Worm (Caenorhabditis elegans): Measurements from ENCODE around the gene R07E3.1.
A peak's percentile ranks its signal among the peaks of the same experiment; 100 is the strongest.

Gene R07E3.1

DNA sequence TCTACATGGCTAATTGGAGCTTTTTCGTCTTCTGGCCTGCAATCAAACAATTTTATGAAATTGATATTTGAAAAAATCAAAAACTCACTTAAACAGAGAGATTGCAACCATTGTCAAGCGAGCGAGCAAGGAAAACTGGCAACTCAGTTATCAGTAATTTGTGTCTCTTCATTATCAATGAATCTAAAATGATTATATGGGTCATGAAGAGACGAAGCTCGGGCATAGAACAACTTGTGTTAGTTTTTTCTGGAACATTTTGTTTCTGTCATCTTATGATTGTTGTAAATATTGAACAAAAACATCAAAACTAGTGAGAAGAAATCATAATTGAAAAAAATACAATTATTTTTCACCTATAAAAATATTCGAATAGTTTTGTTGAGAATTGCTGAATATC lies at the start of gene R07E3.1:
R07E3.1 (minus strand) TSS at position 176 of the 400 bp plus-strand sequence.
- TF ChIP-seq T22C8.4 (GFP tag; IDR thresholded peaks at IDR 0.05) = no peak
- TF ChIP-seq med-1 (GFP tag; optimal IDR thresholded peaks at IDR 0.05; ENCODE audit: insufficient read depth) = no peak
- no peak for TF ChIP-seq flt-1 (GFP tag; IDR thresholded peaks at IDR 0.05)
- no peak for TF ChIP-seq ref-1 (GFP tag; conservative IDR thresholded peaks at IDR 0.05)
- no peak for TF ChIP-seq ztf-23 (GFP tag; IDR thresholded peaks at IDR 0.05)
- TF ChIP-seq ztf-29 (GFP tag; IDR thresholded peaks at IDR 0.05) = no peak
- no peak for TF ChIP-seq klf-2 (GFP tag; conservative IDR thresholded peaks at IDR 0.05)
- no peak for TF ChIP-seq cog-1 (tag; optimal IDR thresholded peaks at IDR 0.05)
- TF ChIP-seq tab-1 (GFP tag; IDR thresholded peaks at IDR 0.05) = no peak

DNA sequence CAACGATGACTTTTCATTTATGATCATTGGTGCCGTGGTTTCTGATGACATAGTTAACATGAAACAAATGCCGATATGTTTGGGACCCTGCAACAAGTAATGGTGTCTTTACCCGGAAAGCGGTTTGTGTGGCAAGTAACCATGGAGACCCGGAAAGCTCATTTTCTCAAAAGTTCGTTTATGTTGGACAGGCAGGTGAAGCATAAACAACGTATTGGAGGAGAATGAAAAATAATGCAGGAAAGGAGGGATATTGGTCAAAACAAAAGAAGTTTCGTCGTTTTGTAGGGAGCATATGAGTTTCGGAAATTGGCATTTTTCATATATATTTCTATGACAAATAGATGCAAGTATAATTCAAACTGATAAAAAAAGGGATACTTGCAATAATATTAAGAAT lies 45.4 kb upstream of the R07E3.1 start, which contains the start of gene dyf-6:
dyf-6 (minus strand) TSS at position 101 of the 400 bp plus-strand sequence.
- TF ChIP-seq flt-1 (GFP tag; IDR thresholded peaks at IDR 0.05) (no peak), tab-1 (GFP tag; IDR thresholded peaks at IDR 0.05) (no peak), ztf-29 (GFP tag; IDR thresholded peaks at IDR 0.05) (no peak), ztf-23 (GFP tag; IDR thresholded peaks at IDR 0.05) (no peak), klf-2 (GFP tag; conservative IDR thresholded peaks at IDR 0.05) (no peak), T22C8.4 (GFP tag; IDR thresholded peaks at IDR 0.05) (no peak), ref-1 (GFP tag; conservative IDR thresholded peaks at IDR 0.05) (no peak), med-1 (GFP tag; optimal IDR thresholded peaks at IDR 0.05; ENCODE audit: insufficient read depth) (no peak), cog-1 (tag; optimal IDR thresholded peaks at IDR 0.05) (no peak)

DNA sequence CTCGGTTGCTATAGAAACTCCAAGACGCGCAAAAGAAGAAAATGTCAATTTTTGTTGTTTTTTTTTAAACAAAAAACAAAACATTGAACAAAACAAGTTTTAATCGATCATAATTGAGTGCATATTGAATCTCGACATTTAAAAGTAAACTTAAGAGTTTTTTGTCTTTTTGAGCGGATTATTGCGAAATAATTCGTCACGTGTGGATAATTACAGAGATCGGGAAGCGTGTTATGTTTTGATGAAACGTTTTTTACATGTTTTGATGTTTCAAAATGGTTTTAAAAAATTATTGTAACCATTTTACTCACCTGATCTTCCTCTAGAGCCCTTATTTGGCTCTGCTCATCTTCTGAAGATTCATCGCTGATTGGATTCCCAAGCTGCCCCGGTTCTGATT lies 45.0 kb upstream of the R07E3.1 start:
- no peak for TF ChIP-seq ref-1 (GFP tag; conservative IDR thresholded peaks at IDR 0.05)
- no peak for TF ChIP-seq ztf-29 (GFP tag; IDR thresholded peaks at IDR 0.05)
- no peak for TF ChIP-seq med-1 (GFP tag; optimal IDR thresholded peaks at IDR 0.05; ENCODE audit: insufficient read depth)
- TF ChIP-seq T22C8.4 (GFP tag; IDR thresholded peaks at IDR 0.05) = no peak
- TF ChIP-seq flt-1 (GFP tag; IDR thresholded peaks at IDR 0.05) = no peak
- no peak for TF ChIP-seq cog-1 (tag; optimal IDR thresholded peaks at IDR 0.05)
- TF ChIP-seq tab-1 (GFP tag; IDR thresholded peaks at IDR 0.05) = no peak
- no peak for TF ChIP-seq klf-2 (GFP tag; conservative IDR thresholded peaks at IDR 0.05)
- no peak for TF ChIP-seq ztf-23 (GFP tag; IDR thresholded peaks at IDR 0.05)

DNA sequence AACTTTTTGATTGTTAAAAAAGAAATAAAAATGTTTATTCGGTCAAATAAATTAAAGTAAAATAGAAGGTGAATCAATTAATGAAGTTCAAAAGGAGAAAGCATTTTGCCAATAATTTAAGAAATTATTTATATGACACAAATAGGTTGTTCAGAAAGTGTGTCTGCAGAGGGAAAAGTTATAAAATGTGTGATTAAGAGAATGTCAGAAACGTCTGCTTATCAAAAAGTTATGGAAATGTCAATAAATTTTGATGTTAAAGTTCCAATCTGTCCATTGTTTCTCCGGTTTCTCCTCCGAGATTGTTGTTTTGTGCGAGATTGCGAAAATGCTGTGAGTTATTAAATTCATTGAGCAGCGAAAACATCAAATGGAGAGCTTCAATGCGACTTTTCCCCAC lies 38.7 kb upstream of the R07E3.1 start, which contains the start of gene rme-4:
rme-4 (minus strand) TSS at position 168 of the 400 bp plus-strand sequence.
- TF ChIP-seq klf-2 (GFP tag; conservative IDR thresholded peaks at IDR 0.05) = no peak
- no peak for TF ChIP-seq ref-1 (GFP tag; conservative IDR thresholded peaks at IDR 0.05)
- TF ChIP-seq ztf-23 (GFP tag; IDR thresholded peaks at IDR 0.05) = no peak
- TF ChIP-seq tab-1 (GFP tag; IDR thresholded peaks at IDR 0.05) = no peak
- TF ChIP-seq T22C8.4 (GFP tag; IDR thresholded peaks at IDR 0.05) = no peak
- TF ChIP-seq cog-1 (tag; optimal IDR thresholded peaks at IDR 0.05) = no peak
- TF ChIP-seq ztf-29 (GFP tag; IDR thresholded peaks at IDR 0.05) = no peak
- TF ChIP-seq med-1 (GFP tag; optimal IDR thresholded peaks at IDR 0.05; ENCODE audit: insufficient read depth) = no peak
- TF ChIP-seq flt-1 (GFP tag; IDR thresholded peaks at IDR 0.05) = no peak

DNA sequence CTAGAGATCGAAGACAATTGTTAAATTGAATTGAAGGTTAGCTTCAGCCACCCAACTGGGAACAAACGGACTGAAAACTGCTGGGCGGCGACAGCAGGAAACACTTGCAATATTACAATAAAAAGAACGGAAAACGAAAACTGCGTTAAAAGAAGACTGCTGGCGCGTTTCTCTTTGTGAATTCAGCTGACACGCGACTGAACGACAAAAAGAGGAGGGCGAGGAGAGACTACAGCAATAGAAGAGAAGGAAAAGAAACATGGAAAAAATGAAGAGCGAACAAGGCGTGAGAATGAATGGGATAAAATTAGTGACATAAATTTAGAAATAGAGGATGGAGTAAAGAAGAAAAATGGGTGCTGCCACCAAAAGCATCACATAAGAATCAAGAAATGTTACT lies 36.7 kb upstream of the R07E3.1 start:
- TF ChIP-seq T22C8.4 (GFP tag; IDR thresholded peaks at IDR 0.05) (no peak), klf-2 (GFP tag; conservative IDR thresholded peaks at IDR 0.05) (no peak), tab-1 (GFP tag; IDR thresholded peaks at IDR 0.05) (no peak), ztf-23 (GFP tag; IDR thresholded peaks at IDR 0.05) (no peak), ref-1 (GFP tag; conservative IDR thresholded peaks at IDR 0.05) (no peak), cog-1 (tag; optimal IDR thresholded peaks at IDR 0.05) (peak; percentile 39)

DNA sequence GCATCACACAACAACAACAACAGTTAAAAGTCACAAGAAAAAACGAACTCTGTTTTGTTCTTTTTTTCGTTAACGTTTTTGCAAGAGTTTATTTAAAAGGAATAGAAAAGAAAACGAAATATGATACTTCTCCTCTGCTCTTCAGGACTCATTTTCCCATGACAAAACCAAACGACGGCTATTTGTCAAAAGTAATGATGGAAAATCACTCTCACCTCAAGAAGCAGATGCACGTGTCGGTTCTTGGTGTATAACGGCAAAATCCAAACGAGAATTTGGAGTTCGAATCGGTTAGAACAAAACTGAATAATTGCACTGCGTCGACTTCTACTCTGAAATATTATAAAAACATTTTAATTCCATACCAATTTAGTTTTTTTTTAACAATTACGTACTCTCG lies 36.0 kb upstream of the R07E3.1 start:
- TF ChIP-seq ref-1 (GFP tag; conservative IDR thresholded peaks at IDR 0.05) (no peak), ztf-29 (GFP tag; IDR thresholded peaks at IDR 0.05) (no peak), klf-2 (GFP tag; conservative IDR thresholded peaks at IDR 0.05) (no peak), flt-1 (GFP tag; IDR thresholded peaks at IDR 0.05) (no peak), med-1 (GFP tag; optimal IDR thresholded peaks at IDR 0.05; ENCODE audit: insufficient read depth) (no peak)

DNA sequence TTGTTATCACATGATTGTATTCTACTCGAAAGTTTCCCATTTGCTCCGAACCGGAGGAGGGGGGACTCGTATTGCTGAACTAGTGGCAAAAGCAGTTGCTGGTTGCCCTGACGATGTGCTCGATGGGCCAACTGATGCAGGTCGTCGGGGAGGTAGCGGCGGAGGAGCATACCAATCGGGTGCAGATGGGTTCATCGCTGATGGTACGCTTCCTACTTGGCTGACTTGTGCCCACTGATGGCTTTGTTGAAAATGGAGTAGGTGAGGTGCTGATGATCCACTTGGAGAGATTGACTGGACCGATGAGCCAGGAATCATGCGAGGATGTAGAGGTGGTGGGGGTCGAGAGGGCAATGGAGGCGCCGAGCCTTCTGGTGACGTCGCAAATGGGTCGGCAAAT lies 32.6 kb upstream of the R07E3.1 start:
- TF ChIP-seq T22C8.4 (GFP tag; IDR thresholded peaks at IDR 0.05) = no peak
- TF ChIP-seq med-1 (GFP tag; optimal IDR thresholded peaks at IDR 0.05; ENCODE audit: insufficient read depth) = no peak
- TF ChIP-seq ref-1 (GFP tag; conservative IDR thresholded peaks at IDR 0.05) = no peak
- TF ChIP-seq cog-1 (tag; optimal IDR thresholded peaks at IDR 0.05) = no peak
- no peak for TF ChIP-seq ztf-29 (GFP tag; IDR thresholded peaks at IDR 0.05)
- no peak for TF ChIP-seq klf-2 (GFP tag; conservative IDR thresholded peaks at IDR 0.05)
- TF ChIP-seq ztf-23 (GFP tag; IDR thresholded peaks at IDR 0.05) = no peak
- no peak for TF ChIP-seq flt-1 (GFP tag; IDR thresholded peaks at IDR 0.05)
- no peak for TF ChIP-seq tab-1 (GFP tag; IDR thresholded peaks at IDR 0.05)

DNA sequence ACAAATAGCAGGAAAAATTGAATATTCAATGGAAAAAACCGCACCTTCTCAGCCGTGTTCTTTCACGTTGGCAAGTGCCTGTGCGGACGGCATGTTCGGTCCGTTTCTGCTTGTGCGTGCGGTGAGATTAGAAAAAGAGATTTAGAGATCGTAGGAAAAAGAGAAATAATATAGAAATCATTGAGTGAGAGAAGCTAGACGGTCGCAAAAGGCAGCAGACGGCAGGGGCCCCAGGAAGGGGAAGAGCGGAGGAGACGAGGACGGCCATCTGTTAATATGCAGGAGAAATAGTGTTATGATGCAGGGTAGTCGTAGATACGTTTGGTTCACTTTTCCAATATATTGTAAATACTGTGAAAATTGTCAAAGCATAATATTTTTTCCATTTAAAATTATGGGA lies 31.6 kb upstream of the R07E3.1 start, which contains the start of gene Y49A10A.2:
Y49A10A.2 (minus strand) TSS at position 109 of the 400 bp plus-strand sequence.
- TF ChIP-seq T22C8.4 (GFP tag; IDR thresholded peaks at IDR 0.05) = no peak
- no peak for TF ChIP-seq ref-1 (GFP tag; conservative IDR thresholded peaks at IDR 0.05)
- TF ChIP-seq ztf-23 (GFP tag; IDR thresholded peaks at IDR 0.05) = 0 out of 2 replicates have a peak, but pooled peaks have one; percentile 49
- TF ChIP-seq ztf-29 (GFP tag; IDR thresholded peaks at IDR 0.05) = no peak
- TF ChIP-seq tab-1 (GFP tag; IDR thresholded peaks at IDR 0.05) = no peak
- TF ChIP-seq med-1 (GFP tag; optimal IDR thresholded peaks at IDR 0.05; ENCODE audit: insufficient read depth) = no peak
- no peak for TF ChIP-seq klf-2 (GFP tag; conservative IDR thresholded peaks at IDR 0.05)
- no peak; the same call in 1 of the 2 replicates for TF ChIP-seq flt-1 (GFP tag; IDR thresholded peaks at IDR 0.05)
- TF ChIP-seq cog-1 (tag; optimal IDR thresholded peaks at IDR 0.05) = peak; percentile 12

DNA sequence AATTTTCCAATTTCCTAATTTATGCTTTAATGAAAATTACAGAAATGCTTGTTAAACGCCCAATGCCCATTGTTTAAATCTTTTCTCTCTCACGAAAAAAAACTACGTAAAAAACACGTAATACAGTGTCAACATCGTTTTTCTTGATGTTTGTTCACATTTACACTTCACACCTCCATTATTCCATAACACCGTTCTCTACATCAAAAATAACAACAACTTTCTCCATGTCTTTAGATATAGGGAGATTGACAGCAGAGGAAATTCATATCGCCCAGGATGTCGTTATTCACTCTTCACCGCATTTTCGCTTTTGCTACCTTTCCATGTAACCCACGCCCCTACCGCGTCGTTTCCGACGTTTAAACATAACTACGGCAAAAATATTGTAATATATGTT lies 17.1 kb upstream of the R07E3.1 start, which contains the start of gene efhc-1:
efhc-1 (plus strand) TSS at position 301 of the 400 bp plus-strand sequence.
- TF ChIP-seq med-1 (GFP tag; optimal IDR thresholded peaks at IDR 0.05; ENCODE audit: insufficient read depth) = no peak
- no peak for TF ChIP-seq T22C8.4 (GFP tag; IDR thresholded peaks at IDR 0.05)
- no peak for TF ChIP-seq flt-1 (GFP tag; IDR thresholded peaks at IDR 0.05)

DNA sequence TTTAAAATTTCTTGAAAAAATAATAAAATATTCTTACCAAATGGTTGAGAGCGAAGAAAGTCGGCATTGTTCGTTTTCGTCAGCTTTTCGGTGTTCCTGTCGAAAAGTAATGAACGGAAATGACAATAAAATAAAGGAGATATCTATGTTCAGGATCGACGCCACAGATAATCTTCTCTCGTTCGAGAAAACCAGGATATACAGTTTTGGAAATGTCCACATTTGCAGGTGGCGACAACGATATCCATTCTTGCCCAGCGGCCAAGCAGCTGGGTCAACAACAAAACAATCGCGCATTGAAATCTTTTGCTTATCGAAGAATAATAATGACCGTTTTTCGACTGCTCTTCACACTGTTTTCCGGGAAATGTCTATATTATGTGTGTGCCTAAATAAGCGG lies 14.7 kb upstream of the R07E3.1 start, which contains the start of gene R07E3.7:
R07E3.7 (minus strand) TSS at position 101 of the 400 bp plus-strand sequence.
- TF ChIP-seq med-1 (GFP tag; optimal IDR thresholded peaks at IDR 0.05; ENCODE audit: insufficient read depth) (no peak), ztf-23 (GFP tag; IDR thresholded peaks at IDR 0.05) (no peak), flt-1 (GFP tag; IDR thresholded peaks at IDR 0.05) (no peak), ref-1 (GFP tag; conservative IDR thresholded peaks at IDR 0.05) (no peak), ztf-29 (GFP tag; IDR thresholded peaks at IDR 0.05) (no peak), klf-2 (GFP tag; conservative IDR thresholded peaks at IDR 0.05) (no peak), tab-1 (GFP tag; IDR thresholded peaks at IDR 0.05) (no peak), T22C8.4 (GFP tag; IDR thresholded peaks at IDR 0.05) (no peak), cog-1 (tag; optimal IDR thresholded peaks at IDR 0.05) (no peak)

Data from whole organism, midembryonic.